Worm (Caenorhabditis elegans) whole organism, L2 larva: ENCODE data around the gene str-93.

Experiments used
- C34F6.9 ChIP-seq: fragments of 150-350 bp; optimal IDR thresholded peaks from 2 replicates; lab custom pipeline; 2014; ENCODE audit warnings: missing biosample characterization, missing genetic modification characterization
- R02D3.7 ChIP-seq: fragments of 150-350 bp; optimal IDR thresholded peaks from 2 replicates; lab custom pipeline; 2014; ENCODE audit warnings: missing biosample characterization, missing genetic modification characterization
- ceh-16 ChIP-seq: fragments of 150-350 bp; optimal IDR thresholded peaks from 2 replicates; lab custom pipeline; 2014; ENCODE audit warnings: missing biosample characterization, missing genetic modification characterization
- elt-3 ChIP-seq: sonication (generic microtip); optimal IDR thresholded peaks from 2 replicates; lab custom pipeline; 2017; ENCODE audit warnings: missing biosample characterization, missing genetic modification characterization
- nhr-12 ChIP-seq: fragments of 150-350 bp; optimal IDR thresholded peaks from 2 replicates; lab custom pipeline; 2014; ENCODE audit warnings: missing biosample characterization, missing genetic modification characterization
- nhr-77 ChIP-seq: fragments of 150-350 bp; optimal IDR thresholded peaks from 2 replicates; lab custom pipeline; 2014; ENCODE audit warnings: missing biosample characterization, missing genetic modification characterization
- skn-1 ChIP-seq: sonication (generic microtip); optimal IDR thresholded peaks from 2 replicates; lab custom pipeline; 2017; ENCODE audit warnings: missing biosample characterization, missing genetic modification characterization
- unc-39 ChIP-seq: fragments of 150-350 bp; optimal IDR thresholded peaks from 2 replicates; lab custom pipeline; 2014; ENCODE audit warnings: missing biosample characterization, missing genetic modification characterization
- unc-62 ChIP-seq: fragments of 150-350 bp; optimal IDR thresholded peaks from 2 replicates; lab custom pipeline; 2014; ENCODE audit warnings: missing biosample characterization, missing genetic modification reagents, missing genetic modification characterization
- ztf-11 ChIP-seq: sonication (generic microtip); optimal IDR thresholded peaks from 2 replicates; lab custom pipeline; 2017; ENCODE audit warnings: missing biosample characterization, missing genetic modification characterization

- TF ChIP-seq R02D3.7 = no peak
- TF ChIP-seq unc-62 (GFP tag; lab: Kevin White, UChicago) = no peak
- no peak for TF ChIP-seq skn-1 (tag; lab: Kevin White, UChicago)
- TF ChIP-seq ceh-16 (tag; lab: Kevin White, UChicago) = no peak
- no peak for TF ChIP-seq nhr-77 (tag; lab: Kevin White, UChicago)
- TF ChIP-seq unc-39 (tag; lab: Kevin White, UChicago) = no peak
- TF ChIP-seq elt-3 (tag; lab: Kevin White, UChicago) = no peak
- TF ChIP-seq ztf-11 (tag; lab: Kevin White, UChicago) = no peak
- TF ChIP-seq C34F6.9 = no peak
- no peak for TF ChIP-seq nhr-12 (tag; lab: Kevin White, UChicago)
These were observed 10.5 kb upstream of the str-93 start, which contains the start of gene F59A1.15 for ce11 chrV:17683763-17684162.
